Worm (Caenorhabditis elegans): ENCODE measurements around the gene Y57E12AL.6.

The Y57E12AL.6 gene

DNA sequence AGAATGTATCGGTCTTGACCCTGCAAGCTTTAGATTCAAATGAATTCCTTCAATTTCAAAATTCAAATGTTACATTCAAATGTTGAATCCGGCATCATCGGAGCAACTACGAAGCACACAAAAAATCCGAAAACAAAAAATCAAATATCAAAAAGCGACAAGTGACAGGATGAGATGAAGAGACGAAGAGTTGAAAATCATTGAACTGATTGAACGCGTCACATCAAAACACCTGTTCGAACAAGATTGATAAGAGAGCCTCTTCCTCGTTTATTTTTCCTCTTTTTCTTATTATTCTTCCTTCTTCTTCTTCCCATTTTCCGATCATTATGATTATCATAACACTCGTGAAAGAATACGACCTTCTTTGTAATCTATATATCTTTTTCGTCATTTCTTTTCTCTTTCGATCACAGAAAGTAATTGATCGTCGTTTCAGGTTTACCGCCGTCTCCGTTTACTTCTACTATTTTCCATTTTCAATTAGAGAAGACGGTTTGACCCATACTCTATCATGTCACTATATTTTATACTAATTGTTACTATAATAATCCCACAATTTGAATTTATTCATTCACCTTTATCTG, 25.3 kb upstream of the Y57E12AL.6 start, which contains the start of gene VC5.2 (continued):
- TF ChIP-seq ceh-88 (GFP tag; IDR thresholded peaks at IDR 0.05) (no peak), ceh-82 (tag; optimal IDR thresholded peaks at IDR 0.05) (no peak), lin-14 (GFP tag; optimal IDR thresholded peaks at IDR 0.05) (peak; percentile 56), C16A3.4 (tag; optimal IDR thresholded peaks at IDR 0.05) (no peak)

DNA sequence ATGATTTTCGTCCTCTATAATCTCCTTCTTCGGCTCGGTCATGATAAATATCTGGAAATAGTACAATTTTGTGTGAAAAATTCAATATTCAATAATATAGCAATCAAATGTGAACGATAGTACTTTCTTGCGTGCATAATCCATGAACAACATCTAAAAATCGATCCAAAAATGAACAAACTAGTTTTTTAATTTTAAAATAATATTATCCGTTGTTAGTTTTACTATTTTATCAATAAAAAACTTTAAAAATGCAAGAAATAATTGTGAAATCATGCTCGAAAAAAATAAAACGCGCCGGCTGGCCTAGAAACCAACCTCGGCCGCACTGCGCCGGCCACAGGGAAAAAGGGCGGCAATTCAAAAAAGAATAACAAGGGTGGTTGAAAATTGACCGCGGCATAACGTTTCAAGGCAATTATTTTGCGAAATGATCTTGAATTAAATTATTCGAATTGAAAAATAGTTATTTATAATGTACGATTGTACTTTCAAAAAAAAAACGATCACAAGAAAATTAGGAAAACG, 24.4 kb upstream of the Y57E12AL.6 start, which contains the start of gene mys-1:
Gene mys-1, minus strand, starts transcription at position 51 of the 528 bp plus-strand sequence.
- peak; percentile 62 for TF ChIP-seq snu-23 (GFP tag; optimal IDR thresholded peaks at IDR 0.05)
- no peak for TF ChIP-seq hlh-17 (GFP tag; optimal IDR thresholded peaks at IDR 0.05; ENCODE audit: borderline replicate concordance)
- TF ChIP-seq fkh-4 (tag; optimal IDR thresholded peaks at IDR 0.05; ENCODE audit: borderline replicate concordance) = peak; percentile 72
- peak; percentile 83 for TF ChIP-seq nhr-71 (tag; optimal IDR thresholded peaks at IDR 0.05)
- peak; percentile 35; the same call in 1 of the 2 replicates for TF ChIP-seq isw-1 (GFP tag; IDR thresholded peaks at IDR 0.05)
- TF ChIP-seq zip-4 (GFP tag; optimal IDR thresholded peaks at IDR 0.05) = no peak
- no peak for TF ChIP-seq elt-2 (tag; optimal IDR thresholded peaks at IDR 0.05)
- TF ChIP-seq unc-30 (tag; optimal IDR thresholded peaks at IDR 0.05) = no peak
- no peak for TF ChIP-seq tlp-1 (tag; optimal IDR thresholded peaks at IDR 0.05)
- peak; percentile 77 for TF ChIP-seq xbp-1 (tag; optimal IDR thresholded peaks at IDR 0.05)
- peak; percentile 69 for TF ChIP-seq swsn-7 (tag; optimal IDR thresholded peaks at IDR 0.05)
- peak; percentile 93 to 94 for TF ChIP-seq efl-1 (optimal IDR thresholded peaks at IDR 0.05)
- TF ChIP-seq efl-1 (GFP tag; optimal IDR thresholded peaks at IDR 0.05 in 1 of 2) = peak; percentile 93 to 99
- no peak for TF ChIP-seq ceh-88 (GFP tag; IDR thresholded peaks at IDR 0.05)
- TF ChIP-seq nhr-76 (tag; optimal IDR thresholded peaks at IDR 0.05) = no peak
- no peak for TF ChIP-seq C34B4.2 (tag; optimal IDR thresholded peaks at IDR 0.05)
- TF ChIP-seq egl-13 (tag; optimal IDR thresholded peaks at IDR 0.05) = peak; percentile 68
- no peak for TF ChIP-seq egl-27 (tag; optimal IDR thresholded peaks at IDR 0.05)
- TF ChIP-seq C16A3.4 (tag; optimal IDR thresholded peaks at IDR 0.05) = peak; percentile 32
- peak; percentile 43 for TF ChIP-seq lin-15B (tag; optimal IDR thresholded peaks at IDR 0.05)
- peak; percentile 89 for TF ChIP-seq ceh-90 (tag; optimal IDR thresholded peaks at IDR 0.05)
- no peak for TF ChIP-seq ceh-63 (GFP tag; optimal IDR thresholded peaks at IDR 0.05)
- TF ChIP-seq grh-1 (GFP tag; IDR thresholded peaks at IDR 0.05) = no peak
- peak; percentile 34 for TF ChIP-seq lin-13 (GFP tag; optimal IDR thresholded peaks at IDR 0.05)
- TF ChIP-seq Y116A8C.19 (tag; optimal IDR thresholded peaks at IDR 0.05; ENCODE audit: borderline replicate concordance) = peak; percentile 38
- TF ChIP-seq lin-35 (GFP tag; optimal IDR thresholded peaks at IDR 0.05) = peak; percentile 95
- TF ChIP-seq mdl-1 (tag; optimal IDR thresholded peaks at IDR 0.05) = peak in 1 of 2 experiments; percentile 21
- TF ChIP-seq vab-15 (tag; optimal IDR thresholded peaks at IDR 0.05) = no peak
- TF ChIP-seq unc-86 (tag; optimal IDR thresholded peaks at IDR 0.05) = peak; percentile 59
- peak; percentile 89 for TF ChIP-seq lir-3 (tag; optimal IDR thresholded peaks at IDR 0.05; ENCODE audit: poor library complexity)
- no peak for TF ChIP-seq zag-1 (tag; optimal IDR thresholded peaks at IDR 0.05)
- peak; percentile 7 for TF ChIP-seq F16B12.6 (tag; optimal IDR thresholded peaks at IDR 0.05)
- TF ChIP-seq lsy-2 (tag; optimal IDR thresholded peaks at IDR 0.05) = peak; percentile 48 to 54
- TF ChIP-seq nhr-12 (tag; optimal IDR thresholded peaks at IDR 0.05) = no peak
- peak; percentile 72 for TF ChIP-seq dsc-1 (tag; optimal IDR thresholded peaks at IDR 0.05)
- TF ChIP-seq nhr-90 (tag; optimal IDR thresholded peaks at IDR 0.05; ENCODE audit: poor library complexity) = peak; percentile 84
- TF ChIP-seq ceh-82 (tag; optimal IDR thresholded peaks at IDR 0.05) = peak; percentile 31 to 41 (median 35)
- peak; percentile 73 for TF ChIP-seq sox-4 (tag; optimal IDR thresholded peaks at IDR 0.05)
- no peak for TF ChIP-seq nhr-11 (tag; optimal IDR thresholded peaks at IDR 0.05)
- no peak for TF ChIP-seq ets-5 (GFP tag; IDR thresholded peaks at IDR 0.05)
- TF ChIP-seq nhr-19 (GFP tag; conservative IDR thresholded peaks at IDR 0.05) = peak; percentile 69
- no peak for TF ChIP-seq aly-2 (tag; optimal IDR thresholded peaks at IDR 0.05)
- no peak for TF ChIP-seq pag-3 (tag; optimal IDR thresholded peaks at IDR 0.05; ENCODE audit: borderline replicate concordance, insufficient read depth)
- no peak for TF ChIP-seq ama-1 (optimal IDR thresholded peaks at IDR 0.05)
- TF ChIP-seq nhr-85 (tag) = peak; percentile 88
- peak; percentile 83 for TF ChIP-seq nhr-47 (tag; optimal IDR thresholded peaks at IDR 0.05)
- no peak for TF ChIP-seq sup-37 (GFP tag; optimal IDR thresholded peaks at IDR 0.05)
- TF ChIP-seq dpl-1 (GFP tag; optimal IDR thresholded peaks at IDR 0.05) = peak; percentile 86 to 94 (median 90)
